Worm (Caenorhabditis elegans): ENCODE data around the gene tes-1.

DNA sequence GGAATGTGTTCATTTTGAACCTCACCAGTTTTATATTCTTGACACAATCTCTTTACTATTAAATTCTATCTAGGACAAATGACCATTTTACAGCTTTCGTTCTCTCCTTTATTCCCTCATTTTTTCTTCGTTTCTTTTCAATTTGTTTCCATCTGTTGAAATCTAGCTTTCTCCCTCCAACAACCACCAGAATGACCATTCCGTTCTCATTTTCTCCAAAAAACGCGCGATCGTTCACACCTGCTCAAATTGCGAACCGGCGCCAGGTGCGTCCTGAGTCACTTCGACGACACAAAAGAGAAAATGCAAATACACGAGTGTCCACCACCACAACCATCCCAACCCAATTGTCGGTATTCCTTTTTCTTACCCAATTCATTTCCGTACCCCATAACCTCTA, 5.0 kb upstream of the tes-1 start, which contains the start of gene F13B6.1:
- no peak for TF ChIP-seq mdl-1 (tag; optimal IDR thresholded peaks at IDR 0.05)
- no peak for TF ChIP-seq ceh-9 (tag; optimal IDR thresholded peaks at IDR 0.05)

Measured in whole organism, L3 larva.